Fruit fly (Drosophila melanogaster) whole organism, prepupa: ENCODE results near the gene eIF3l.

Experiments used
- Blimp-1 ChIP-seq: fragments of 200-800 bp; sonication (Bioruptor generic); optimal IDR thresholded peaks from 3 replicates; lab custom pipeline; 2017; ENCODE audit warnings: missing biosample characterization, missing genetic modification characterization, mild to moderate bottlenecking, moderate library complexity, missing genetic modification reagents
- CG10631 ChIP-seq: fragments of 200-800 bp; sonication (Bioruptor generic); optimal IDR thresholded peaks from 2 replicates; lab custom pipeline; 2016; ENCODE audit warnings: missing biosample characterization, missing genetic modification characterization
- CG10669 ChIP-seq: fragments of 200-800 bp; sonication (Bioruptor generic); optimal IDR thresholded peaks from 3 replicates; lab custom pipeline; 2018; ENCODE audit warnings: missing biosample characterization, mild to moderate bottlenecking, missing genetic modification characterization, moderate library complexity
- CG11294 ChIP-seq: fragments of 200-800 bp; sonication (Bioruptor generic); IDR thresholded peaks from 2 replicates; pipeline ENCODE4 v1.3.6; 2022; ENCODE audit warnings: missing biosample characterization, missing genetic modification characterization
- CG11902 ChIP-seq: fragments of 200-800 bp; sonication (Bioruptor generic); optimal IDR thresholded peaks from 3 replicates; lab custom pipeline; 2016; ENCODE audit warnings: missing biosample characterization, missing genetic modification characterization
- CG15336 ChIP-seq: fragments of 200-800 bp; sonication (Bioruptor generic); IDR thresholded peaks from 2 replicates; pipeline ENCODE4 v1.3.6; 2022; ENCODE audit warnings: missing biosample characterization, missing genetic modification characterization
- CG1621 ChIP-seq: fragments of 200-800 bp; sonication (Bioruptor generic); optimal IDR thresholded peaks from 3 replicates; lab custom pipeline; 2018; ENCODE audit warnings: missing biosample characterization, mild to moderate bottlenecking, missing genetic modification characterization
- CG16779 ChIP-seq: fragments of 200-800 bp; sonication (Bioruptor generic); optimal IDR thresholded peaks from 3 replicates; lab custom pipeline; 2017; ENCODE audit warnings: missing biosample characterization, mild to moderate bottlenecking, missing genetic modification characterization
- CG3032 ChIP-seq: fragments of 200-800 bp; optimal IDR thresholded peaks from 2 replicates; lab custom pipeline; 2019; ENCODE audit warnings: missing biosample characterization, mild to moderate bottlenecking, missing genetic modification characterization, moderate library complexity
- CG31627 ChIP-seq: fragments of 200-800 bp; sonication (Bioruptor generic); optimal IDR thresholded peaks from 3 replicates; lab custom pipeline; 2016; ENCODE audit warnings: missing biosample characterization, missing genetic modification characterization
- CG32006 ChIP-seq: fragments of 200-800 bp; sonication (Bioruptor generic); optimal IDR thresholded peaks from 3 replicates; lab custom pipeline; 2017; ENCODE audit warnings: missing biosample characterization, mild to moderate bottlenecking, missing genetic modification characterization
- CG34406 ChIP-seq: fragments of 200-800 bp; sonication (Bioruptor generic); optimal IDR thresholded peaks from 3 replicates; lab custom pipeline; 2016; ENCODE audit warnings: missing biosample characterization, missing genetic modification characterization
- CG3919 ChIP-seq: fragments of 200-800 bp; sonication (Bioruptor generic); optimal IDR thresholded peaks from 3 replicates; lab custom pipeline; 2016; ENCODE audit warnings: missing biosample characterization, missing genetic modification characterization
- CG4318 ChIP-seq: fragments of 200-800 bp; sonication (Bioruptor generic); optimal IDR thresholded peaks from 3 replicates; lab custom pipeline; 2017; ENCODE audit warnings: missing biosample characterization, mild to moderate bottlenecking, missing genetic modification characterization
- CG6163 ChIP-seq: fragments of 200-800 bp; sonication (Bioruptor generic); IDR thresholded peaks from 3 replicates; pipeline ENCODE4 v1.3.6; 2022; ENCODE audit warnings: missing biosample characterization, missing genetic modification characterization
- CG6276 ChIP-seq: fragments of 200-800 bp; sonication (Bioruptor generic); optimal IDR thresholded peaks from 2 replicates; lab custom pipeline; 2017; ENCODE audit warnings: missing biosample characterization, mild to moderate bottlenecking, missing genetic modification characterization
- CG6792 ChIP-seq: fragments of 200-800 bp; sonication (Bioruptor generic); optimal IDR thresholded peaks from 3 replicates; lab custom pipeline; 2016; ENCODE audit warnings: missing biosample characterization, missing genetic modification characterization
- CG6808 ChIP-seq: fragments of 200-800 bp; sonication (Bioruptor generic); optimal IDR thresholded peaks from 3 replicates; lab custom pipeline; 2017; ENCODE audit warnings: missing biosample characterization, missing genetic modification characterization, mild to moderate bottlenecking, moderate library complexity, missing genetic modification reagents
- CG7368 ChIP-seq: fragments of 200-800 bp; sonication (Bioruptor generic); optimal IDR thresholded peaks from 3 replicates; lab custom pipeline; 2016; ENCODE audit warnings: missing biosample characterization, missing genetic modification characterization
- CG8119 ChIP-seq: fragments of 200-800 bp; sonication (Bioruptor generic); IDR thresholded peaks from 3 replicates; pipeline ENCODE4 v1.3.6; 2022; ENCODE audit warnings: missing biosample characterization, missing genetic modification characterization
- CG8319 ChIP-seq: fragments of 200-800 bp; sonication (Bioruptor generic); optimal IDR thresholded peaks from 3 replicates; lab custom pipeline; 2016; ENCODE audit warnings: missing biosample characterization, missing genetic modification characterization
- CG8632 ChIP-seq: fragments of 200-800 bp; sonication (Bioruptor generic); optimal IDR thresholded peaks from 3 replicates; lab custom pipeline; 2016; ENCODE audit warnings: missing biosample characterization, missing genetic modification characterization
- Ets21C ChIP-seq: fragments of 200-800 bp; sonication (Bioruptor generic); optimal IDR thresholded peaks from 3 replicates; lab custom pipeline; 2016; ENCODE audit warnings: missing biosample characterization, missing genetic modification characterization
- Ets96B ChIP-seq: fragments of 200-800 bp; optimal IDR thresholded peaks from 2 replicates; lab custom pipeline; 2019; ENCODE audit warnings: missing biosample characterization, mild to moderate bottlenecking, missing genetic modification characterization, moderate library complexity
- Gug ChIP-seq: fragments of 200-800 bp; sonication (Bioruptor generic); IDR thresholded peaks from 2 replicates; pipeline ENCODE4 v1.3.6; 2022; ENCODE audit warnings: missing biosample characterization, missing genetic modification characterization
- Hr38 ChIP-seq: sonication (Bioruptor generic); optimal IDR thresholded peaks from 2 replicates; lab custom pipeline; 2016; ENCODE audit warnings: missing biosample characterization, missing genetic modification characterization
- Hr4 ChIP-seq: fragments of 200-800 bp; sonication (Bioruptor generic); optimal IDR thresholded peaks from 3 replicates; lab custom pipeline; 2016; ENCODE audit warnings: missing biosample characterization, missing genetic modification characterization
- Lpt ChIP-seq: fragments of 200-800 bp; sonication (Bioruptor generic); optimal IDR thresholded peaks from 3 replicates; lab custom pipeline; 2016; ENCODE audit warnings: missing biosample characterization, missing genetic modification characterization
- Met ChIP-seq: fragments of 200-800 bp; sonication (Bioruptor generic); optimal IDR thresholded peaks from 3 replicates; lab custom pipeline; 2016; ENCODE audit warnings: missing biosample characterization, missing genetic modification characterization
- OdsH ChIP-seq: fragments of 200-800 bp; sonication (Bioruptor generic); optimal IDR thresholded peaks from 3 replicates; lab custom pipeline; 2016; ENCODE audit warnings: missing biosample characterization, missing genetic modification characterization
- Smox ChIP-seq: fragments of 200-800 bp; sonication (Bioruptor generic); optimal IDR thresholded peaks from 3 replicates; lab custom pipeline; 2016; ENCODE audit warnings: missing biosample characterization, missing genetic modification characterization
- Sox14 ChIP-seq: fragments of 200-800 bp; sonication (Bioruptor generic); optimal IDR thresholded peaks from 3 replicates; lab custom pipeline; 2016; ENCODE audit warnings: missing biosample characterization, missing genetic modification characterization
- Sox15 ChIP-seq: fragments of 200-800 bp; sonication (Bioruptor generic); optimal IDR thresholded peaks from 3 replicates; lab custom pipeline; 2016; ENCODE audit warnings: missing biosample characterization, missing genetic modification characterization
- acj6 ChIP-seq: fragments of 200-800 bp; sonication (Bioruptor generic); optimal IDR thresholded peaks from 3 replicates; lab custom pipeline; 2016; ENCODE audit warnings: missing biosample characterization, missing genetic modification characterization
- cyc ChIP-seq: fragments of 200-800 bp; sonication (Bioruptor generic); optimal IDR thresholded peaks from 3 replicates; lab custom pipeline; 2016; ENCODE audit warnings: missing biosample characterization, missing genetic modification characterization
- dac ChIP-seq: fragments of 200-800 bp; sonication (Bioruptor generic); optimal IDR thresholded peaks from 2 replicates; lab custom pipeline; 2017; ENCODE audit warnings: missing biosample characterization, mild to moderate bottlenecking, missing genetic modification characterization
- dsx ChIP-seq: fragments of 200-800 bp; optimal IDR thresholded peaks from 3 replicates; lab custom pipeline; 2019; ENCODE audit warnings: missing biosample characterization, mild to moderate bottlenecking, missing genetic modification characterization, moderate library complexity; ENCODE audit not compliant: poor library complexity, severe bottlenecking
- eg ChIP-seq: fragments of 200-800 bp; sonication (Bioruptor generic); IDR thresholded peaks from 3 replicates; pipeline ENCODE4 v1.3.6; 2022; ENCODE audit warnings: missing biosample characterization, missing genetic modification characterization
- esn ChIP-seq: fragments of 200-800 bp; sonication (Bioruptor generic); optimal IDR thresholded peaks from 2 replicates; lab custom pipeline; 2016; ENCODE audit warnings: missing biosample characterization, mild to moderate bottlenecking, missing genetic modification characterization, moderate library complexity
- fd59A ChIP-seq: fragments of 200-800 bp; sonication (Bioruptor generic); optimal IDR thresholded peaks from 2 replicates; lab custom pipeline; 2017; ENCODE audit warnings: missing biosample characterization, mild to moderate bottlenecking, missing genetic modification characterization, missing genetic modification reagents
- lz ChIP-seq: fragments of 200-800 bp; sonication (Bioruptor generic); optimal IDR thresholded peaks from 3 replicates; lab custom pipeline; 2016; ENCODE audit warnings: missing biosample characterization, missing genetic modification characterization
- net ChIP-seq: fragments of 200-800 bp; sonication (Bioruptor generic); optimal IDR thresholded peaks from 3 replicates; lab custom pipeline; 2016; ENCODE audit warnings: missing biosample characterization, missing genetic modification characterization
- pdm3 ChIP-seq: fragments of 200-800 bp; sonication (Bioruptor generic); optimal IDR thresholded peaks from 3 replicates; lab custom pipeline; 2016; ENCODE audit warnings: missing biosample characterization, missing genetic modification characterization
- salr ChIP-seq, 2 experiments: fragments of 200-800 bp; sonication (Bioruptor generic); optimal IDR thresholded peaks; 3 replicates each; lab custom pipeline; 2016 to 2018; ENCODE audit warnings: missing biosample characterization in 2 of 2, missing genetic modification characterization in 2 of 2, mild to moderate bottlenecking in 1 of 2
- spab ChIP-seq: fragments of 200-800 bp; sonication (Bioruptor generic); optimal IDR thresholded peaks from 2 replicates; lab custom pipeline; 2017; ENCODE audit warnings: missing biosample characterization, mild to moderate bottlenecking, missing genetic modification characterization, missing genetic modification reagents
- ss ChIP-seq, 2 experiments: fragments of 200-800 bp; sonication (Bioruptor generic); optimal IDR thresholded peaks; 2 replicates in 1 of 2; 3 replicates in 1 of 2; lab custom pipeline; 2017 to 2018; ENCODE audit warnings: mild to moderate bottlenecking in 2 of 2, missing biosample characterization in 2 of 2, missing genetic modification characterization in 2 of 2, moderate library complexity in 1 of 2
- svp ChIP-seq: fragments of 200-800 bp; sonication (Bioruptor generic); peaks from one replicate; lab custom pipeline; 2016; ENCODE audit warnings: missing biosample characterization, missing genetic modification characterization
- vri ChIP-seq: fragments of 200-800 bp; sonication (Bioruptor generic); optimal IDR thresholded peaks from 3 replicates; lab custom pipeline; 2016; ENCODE audit warnings: missing biosample characterization, mild to moderate bottlenecking, missing genetic modification characterization

Gene eIF3l

DNA sequence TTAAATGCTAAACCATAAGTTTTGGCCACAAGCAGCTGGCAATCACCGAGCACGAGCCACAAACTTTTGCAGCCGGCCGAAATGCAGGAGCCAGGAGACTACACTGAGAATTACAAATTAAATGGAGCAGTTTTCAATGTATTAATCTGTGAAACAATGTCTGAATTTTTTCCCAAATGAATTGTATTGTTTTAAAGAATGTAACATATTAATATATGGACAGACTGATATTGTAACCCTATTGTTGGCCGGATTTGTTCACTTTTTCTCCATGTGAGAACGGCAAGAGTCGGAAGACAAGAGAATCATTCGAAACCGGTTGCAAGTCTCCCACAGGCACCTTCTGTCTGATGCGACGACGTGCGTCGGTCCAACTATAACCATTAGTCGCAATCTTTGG lies 30.8 kb downstream of the eIF3l start (continued):
- TF ChIP-seq net, result peak; percentile 81
- peak; percentile 72 for TF ChIP-seq CG8319
- peak; percentile 82 for TF ChIP-seq spab (GFP tag; lab: Kevin White, UChicago)
- peak; percentile 79 for TF ChIP-seq fd59A
- TF ChIP-seq salr (GFP tag; optimal IDR thresholded peaks at IDR 0.05; lab: Kevin White, UChicago), result peak; percentile 74 to 79
- 0 out of 2 replicates have a peak, but pooled peaks have one; percentile 33 for TF ChIP-seq CG11294
- TF ChIP-seq acj6 (GFP tag; lab: Kevin White, UChicago), result peak; percentile 87
- TF ChIP-seq CG31627 (GFP tag; lab: Kevin White, UChicago), result peak; percentile 93
- peak; percentile 81 for TF ChIP-seq CG8632
- peak; percentile 91 for TF ChIP-seq lz (GFP tag; lab: Kevin White, UChicago)
- peak; percentile 87 for TF ChIP-seq Ets96B (tag; lab: Kevin White, UChicago)
- TF ChIP-seq pdm3 (GFP tag; lab: Kevin White, UChicago), result peak; percentile 86
- TF ChIP-seq Smox (GFP tag; lab: Kevin White, UChicago), result peak; percentile 92
- TF ChIP-seq CG3919 (GFP tag; lab: Kevin White, UChicago), result peak; percentile 92

DNA sequence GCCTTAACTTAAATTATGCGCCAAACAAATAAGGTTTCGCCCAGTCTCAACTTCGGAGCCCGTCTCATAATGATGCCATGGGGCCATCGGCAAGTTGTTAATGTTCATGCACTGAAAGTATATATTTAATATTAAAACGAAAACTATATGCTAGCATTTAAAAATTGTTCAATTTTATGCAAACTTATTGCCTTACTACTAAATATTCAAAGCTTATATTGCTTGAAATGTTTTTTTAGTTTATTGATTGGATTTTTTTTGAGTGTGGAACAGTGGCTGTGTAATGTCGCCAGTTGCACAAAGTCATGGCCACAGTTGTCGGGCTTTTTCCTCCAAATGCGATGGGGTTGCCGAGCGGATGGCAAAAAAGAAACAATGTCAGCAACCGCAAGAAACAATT lies 31.7 kb downstream of the eIF3l start:
- TF ChIP-seq Sox15, result peak; percentile 43
- TF ChIP-seq CG8319, result peak; percentile 71
- peak; percentile 82 for TF ChIP-seq CG3032 (tag; lab: Kevin White, UChicago)
- TF ChIP-seq eg (GFP tag; lab: Robert Waterston, UW), result peak; percentile 91
- peak; percentile 86 for TF ChIP-seq cyc (GFP tag; lab: Kevin White, UChicago)
- peak; percentile 89 for TF ChIP-seq esn (GFP tag; lab: Kevin White, UChicago)
- peak; percentile 88 for TF ChIP-seq CG10669 (GFP tag; lab: Kevin White, UChicago)
- peak; percentile 85 for TF ChIP-seq Gug (GFP tag; lab: Robert Waterston, UW)
- TF ChIP-seq Sox14 (GFP tag; lab: Kevin White, UChicago), result peak; percentile 80
- TF ChIP-seq Ets21C (GFP tag; lab: Kevin White, UChicago), result peak; percentile 70
- peak; percentile 74 for TF ChIP-seq CG31627 (GFP tag; lab: Kevin White, UChicago)
- TF ChIP-seq pdm3 (GFP tag; lab: Kevin White, UChicago), result peak; percentile 82
- TF ChIP-seq CG8119, result peak; percentile 91
- peak; percentile 81 for TF ChIP-seq CG7368 (GFP tag; lab: Kevin White, UChicago)
- peak; percentile 94 for TF ChIP-seq CG6163 (GFP tag; lab: Robert Waterston, UW)
- TF ChIP-seq CG16779 (tag; lab: Kevin White, UChicago), result peak; percentile 57
- peak; percentile 79 for TF ChIP-seq lz (GFP tag; lab: Kevin White, UChicago)
- peak; percentile 68 for TF ChIP-seq spab (GFP tag; lab: Kevin White, UChicago)
- peak; percentile 60 for TF ChIP-seq dac (GFP tag; lab: Kevin White, UChicago)
- TF ChIP-seq Hr38 (GFP tag; lab: Kevin White, UChicago), result no peak
- peak; percentile 58 for TF ChIP-seq CG4318
- peak; percentile 91 for TF ChIP-seq CG15336 (GFP tag; lab: Robert Waterston, UW)
- peak; percentile 82 for TF ChIP-seq CG6808 (GFP tag; lab: Kevin White, UChicago)
- peak; percentile 64 for TF ChIP-seq vri (GFP tag; lab: Kevin White, UChicago)
- TF ChIP-seq CG11902 (GFP tag; lab: Kevin White, UChicago), result peak; percentile 72
- TF ChIP-seq net, result peak; percentile 78
- peak; percentile 68 to 81 for TF ChIP-seq ss (GFP tag; optimal IDR thresholded peaks at IDR 0.05; lab: Kevin White, UChicago)
- peak; percentile 52 for TF ChIP-seq Blimp-1 (GFP tag; lab: Kevin White, UChicago)
- peak; percentile 84 for TF ChIP-seq Hr4 (GFP tag; lab: Kevin White, UChicago)
- TF ChIP-seq CG6792 (GFP tag; lab: Kevin White, UChicago), result peak; percentile 87
- peak; percentile 73 for TF ChIP-seq CG8632
- peak; percentile 37 to 76 for TF ChIP-seq salr (GFP tag; optimal IDR thresholded peaks at IDR 0.05; lab: Kevin White, UChicago)
- peak; percentile 93 for TF ChIP-seq svp (GFP tag; lab: Kevin White, UChicago)
- no peak for TF ChIP-seq CG6276 (GFP tag; lab: Kevin White, UChicago)
- TF ChIP-seq CG11294, result peak; percentile 71
- peak; percentile 83 for TF ChIP-seq CG32006 (GFP tag; lab: Kevin White, UChicago)
- TF ChIP-seq CG1621, result peak; percentile 75
- peak; percentile 81 for TF ChIP-seq OdsH (GFP tag; lab: Kevin White, UChicago)
- peak; percentile 71 for TF ChIP-seq Lpt
- peak; percentile 88 for TF ChIP-seq dsx (GFP tag; lab: Kevin White, UChicago)
- peak; percentile 77 for TF ChIP-seq CG34406 (GFP tag; lab: Kevin White, UChicago)
- peak; percentile 87 for TF ChIP-seq Met (GFP tag; lab: Kevin White, UChicago)
- TF ChIP-seq Ets96B (tag; lab: Kevin White, UChicago), result peak; percentile 86
- TF ChIP-seq CG10631 (GFP tag; lab: Kevin White, UChicago), result peak; percentile 82
